Worm (Caenorhabditis elegans) whole organism, mixed stage, embryonic: Measurements from ENCODE around the gene F31D5.7.

Experiments used
- ceh-39 ChIP-seq: fragments of 150-350 bp; optimal IDR thresholded peaks from 2 replicates; lab custom pipeline; 2014; ENCODE audit warnings: missing biosample characterization, missing genetic modification characterization
- elt-3 ChIP-seq: fragments of 150-350 bp; optimal IDR thresholded peaks from 2 replicates; lab custom pipeline; 2014; ENCODE audit warnings: missing biosample characterization, missing genetic modification characterization
- ham-2 ChIP-seq: fragments of 200-800 bp; sonication (Bioruptor generic); optimal IDR thresholded peaks from 2 replicates; lab custom pipeline; 2018; ENCODE audit warnings: mild to moderate bottlenecking, missing genetic modification characterization, missing compliant biosample characterization
- mab-5 ChIP-seq: fragments of 150-350 bp; optimal IDR thresholded peaks from 2 replicates; lab custom pipeline; 2014; ENCODE audit warnings: missing biosample characterization, missing genetic modification characterization
- mep-1 ChIP-seq: fragments of 150-350 bp; optimal IDR thresholded peaks from 2 replicates; lab custom pipeline; 2017; ENCODE audit warnings: missing biosample characterization, missing genetic modification reagents, missing genetic modification characterization, inconsistent platforms
- nhr-237 ChIP-seq: fragments of 150-350 bp; optimal IDR thresholded peaks from 2 replicates; lab custom pipeline; 2014; ENCODE audit warnings: missing biosample characterization, missing genetic modification characterization
- nhr-28 ChIP-seq: fragments of 150-350 bp; optimal IDR thresholded peaks from 2 replicates; lab custom pipeline; 2014; ENCODE audit warnings: missing biosample characterization, missing genetic modification characterization
- nhr-76 ChIP-seq: sonication (generic microtip); optimal IDR thresholded peaks from 2 replicates; lab custom pipeline; 2017; ENCODE audit warnings: missing biosample characterization, missing genetic modification characterization
- sem-2 ChIP-seq: fragments of 200-800 bp; sonication (Bioruptor generic); optimal IDR thresholded peaks from 2 replicates; lab custom pipeline; 2018; ENCODE audit warnings: mild to moderate bottlenecking, missing genetic modification characterization, missing compliant biosample characterization
- sptf-1 ChIP-seq: sonication (generic microtip); optimal IDR thresholded peaks from 2 replicates; lab custom pipeline; 2017; ENCODE audit warnings: mild to moderate bottlenecking, missing genetic modification characterization, moderate library complexity, missing compliant biosample characterization
- tbx-8 ChIP-seq: fragments of 200-800 bp; sonication (Bioruptor generic); optimal IDR thresholded peaks from 2 replicates; lab custom pipeline; 2018; ENCODE audit warnings: mild to moderate bottlenecking, missing genetic modification characterization, moderate library complexity, missing compliant biosample characterization
- unc-39 ChIP-seq: fragments of 150-350 bp; optimal IDR thresholded peaks from 2 replicates; lab custom pipeline; 2014; ENCODE audit warnings: missing biosample characterization, missing genetic modification characterization
- unc-62 ChIP-seq: fragments of 150-350 bp; optimal IDR thresholded peaks from 2 replicates; lab custom pipeline; 2014; ENCODE audit warnings: missing biosample characterization, missing genetic modification reagents, missing genetic modification characterization

DNA sequence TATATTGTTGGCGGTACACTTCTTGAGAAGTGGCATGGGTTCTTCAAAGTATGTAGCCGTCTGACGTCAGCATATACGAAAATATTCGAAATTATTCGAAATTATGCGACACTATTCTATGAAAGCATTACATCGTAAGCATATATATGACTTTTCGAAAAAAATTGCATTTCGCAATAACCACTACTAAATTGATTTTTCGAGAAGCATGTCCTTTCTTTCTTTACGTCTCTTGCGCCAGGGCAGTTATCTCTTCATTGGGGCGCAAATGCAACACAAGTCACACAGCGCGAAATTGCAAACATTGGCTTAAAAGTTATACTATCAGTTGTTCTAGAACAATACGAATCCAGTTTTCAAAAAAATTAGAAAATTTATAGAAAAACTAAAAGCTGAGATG is 37.4 kb upstream of the F31D5.7 start:
- TF ChIP-seq nhr-76 (tag; lab: Kevin White, UChicago): no peak
- TF ChIP-seq nhr-237 (tag; lab: Kevin White, UChicago): no peak
- no peak for TF ChIP-seq mep-1 (tag; lab: Kevin White, UChicago)
- TF ChIP-seq unc-62 (GFP tag; lab: Kevin White, UChicago): no peak
- TF ChIP-seq nhr-28 (tag; lab: Kevin White, UChicago): no peak
- no peak for TF ChIP-seq unc-39 (tag; lab: Kevin White, UChicago)
- TF ChIP-seq sem-2 (GFP tag; lab: Kevin White, UChicago): no peak
- no peak for TF ChIP-seq ham-2 (GFP tag; lab: Kevin White, UChicago)
- TF ChIP-seq ceh-39: no peak
- TF ChIP-seq sptf-1 (tag; lab: Kevin White, UChicago): no peak
- TF ChIP-seq elt-3 (tag; lab: Kevin White, UChicago): no peak
- TF ChIP-seq tbx-8: no peak
- TF ChIP-seq mab-5: no peak
